Fruit fly (Drosophila melanogaster) whole organism, embryonic: ENCODE data around the gene CG11382.

Source experiments
- Adf1 ChIP-seq: fragments of 200-800 bp; sonication (Bioruptor generic); IDR thresholded peaks from 2 replicates; pipeline ENCODE4 v1.3.6; 2022; ENCODE audit warnings: missing biosample characterization, missing genetic modification characterization
- CG10267 ChIP-seq: fragments of 200-800 bp; sonication (Bioruptor generic); optimal IDR thresholded peaks from 2 replicates; lab custom pipeline; 2018; ENCODE audit warnings: missing biosample characterization, mild to moderate bottlenecking, missing genetic modification characterization, moderate library complexity
- CG10274 ChIP-seq: fragments of 200-800 bp; sonication (Bioruptor generic); optimal IDR thresholded peaks from 3 replicates; lab custom pipeline; 2017; ENCODE audit warnings: missing biosample characterization, mild to moderate bottlenecking, missing genetic modification characterization
- CG11247 ChIP-seq: fragments of 200-800 bp; sonication (Bioruptor generic); IDR thresholded peaks from 2 replicates; pipeline ENCODE4 v1.3.6; 2022; ENCODE audit warnings: missing biosample characterization, missing genetic modification characterization
- CG12071 ChIP-seq: fragments of 200-800 bp; sonication (Bioruptor generic); optimal IDR thresholded peaks from 3 replicates; lab custom pipeline; 2018; ENCODE audit warnings: missing biosample characterization, mild to moderate bottlenecking, missing genetic modification characterization
- CG12769 ChIP-seq: fragments of 200-800 bp; sonication (Bioruptor generic); optimal IDR thresholded peaks from 2 replicates; lab custom pipeline; 2019; ENCODE audit warnings: missing biosample characterization, mild to moderate bottlenecking, missing genetic modification characterization, moderate library complexity
- CG14014 ChIP-seq: fragments of 200-800 bp; sonication (Bioruptor generic); IDR thresholded peaks from 2 replicates; pipeline ENCODE4 v1.3.6; 2022; ENCODE audit warnings: missing biosample characterization, missing genetic modification characterization
- CG14050 ChIP-seq: fragments of 200-800 bp; sonication (Bioruptor generic); IDR thresholded peaks from 3 replicates; pipeline ENCODE4 v1.3.6; 2022; ENCODE audit warnings: missing biosample characterization, missing genetic modification characterization
- CG14667 ChIP-seq: fragments of 200-800 bp; sonication (Bioruptor generic); IDR thresholded peaks from 2 replicates; pipeline ENCODE4 v1.3.6; 2022; ENCODE audit warnings: missing biosample characterization, missing genetic modification characterization
- CG14860 ChIP-seq: fragments of 200-800 bp; sonication (Bioruptor generic); IDR thresholded peaks from 3 replicates; pipeline ENCODE4 v1.3.6; 2022; ENCODE audit warnings: missing biosample characterization, missing genetic modification characterization; ENCODE audit not compliant: partially characterized antibody
- CG1603 ChIP-seq: fragments of 200-800 bp; sonication (Bioruptor generic); optimal IDR thresholded peaks from 2 replicates; lab custom pipeline; 2019; ENCODE audit warnings: missing biosample characterization, mild to moderate bottlenecking, missing genetic modification characterization, moderate library complexity
- CG17359 ChIP-seq: fragments of 200-800 bp; sonication (Bioruptor generic); optimal IDR thresholded peaks from 3 replicates; lab custom pipeline; 2018; ENCODE audit warnings: missing biosample characterization, mild to moderate bottlenecking, missing genetic modification characterization, moderate library complexity
- CG1792 ChIP-seq: fragments of 200-800 bp; sonication (Bioruptor generic); optimal IDR thresholded peaks from 2 replicates; lab custom pipeline; 2016; ENCODE audit warnings: missing biosample characterization, missing genetic modification characterization
- CG18476 ChIP-seq: fragments of 200-800 bp; sonication (Bioruptor generic); optimal IDR thresholded peaks from 2 replicates; lab custom pipeline; 2016; ENCODE audit warnings: missing biosample characterization, mild to moderate bottlenecking, missing genetic modification characterization
- CG4282 ChIP-seq: fragments of 200-800 bp; sonication (Bioruptor generic); optimal IDR thresholded peaks from 2 replicates; lab custom pipeline; 2016; ENCODE audit warnings: missing biosample characterization, missing genetic modification characterization
- CG4617 ChIP-seq: fragments of 200-800 bp; sonication (Bioruptor generic); optimal IDR thresholded peaks from 3 replicates; lab custom pipeline; 2016; ENCODE audit warnings: missing biosample characterization, missing genetic modification characterization, borderline replicate concordance
- CG6791 ChIP-seq: fragments of 200-800 bp; sonication (Bioruptor generic); IDR thresholded peaks from 3 replicates; pipeline ENCODE4 v1.3.6; 2022; ENCODE audit warnings: missing biosample characterization, missing genetic modification characterization; ENCODE audit not compliant: partially characterized antibody
- CG7745 ChIP-seq: fragments of 200-800 bp; sonication (Bioruptor generic); optimal IDR thresholded peaks from 2 replicates; lab custom pipeline; 2018; ENCODE audit warnings: missing biosample characterization, mild to moderate bottlenecking, missing genetic modification characterization, moderate library complexity
- CG8388 ChIP-seq: fragments of 200-800 bp; sonication (Bioruptor generic); optimal IDR thresholded peaks from 2 replicates; lab custom pipeline; 2019; ENCODE audit warnings: missing biosample characterization, mild to moderate bottlenecking, missing genetic modification characterization, moderate library complexity
- CG9609 ChIP-seq: fragments of 200-800 bp; sonication (Bioruptor generic); optimal IDR thresholded peaks from 3 replicates; lab custom pipeline; 2016; ENCODE audit warnings: missing biosample characterization, missing genetic modification characterization
- CG9932 ChIP-seq: fragments of 200-800 bp; sonication (Bioruptor generic); IDR thresholded peaks from 2 replicates; pipeline ENCODE4 v1.3.6; 2022; ENCODE audit warnings: missing biosample characterization, missing genetic modification characterization
- D19A ChIP-seq: fragments of 200-800 bp; optimal IDR thresholded peaks from 3 replicates; lab custom pipeline; 2019; ENCODE audit warnings: missing biosample characterization, mild to moderate bottlenecking, missing genetic modification characterization, moderate library complexity
- Dip3 ChIP-seq: fragments of 200-800 bp; sonication (Bioruptor generic); optimal IDR thresholded peaks from 3 replicates; lab custom pipeline; 2016; ENCODE audit warnings: missing biosample characterization, missing genetic modification characterization
- Gug ChIP-seq: fragments of 200-800 bp; sonication (Bioruptor generic); IDR thresholded peaks from 4 replicates; pipeline ENCODE4 v1.3.6; 2022; ENCODE audit warnings: missing biosample characterization, missing genetic modification characterization
- HLHmδ ChIP-seq: fragments of 200-800 bp; sonication (Bioruptor generic); optimal IDR thresholded peaks from 2 replicates; lab custom pipeline; 2018; ENCODE audit warnings: missing biosample characterization, mild to moderate bottlenecking, missing genetic modification characterization, moderate library complexity
- Hmr ChIP-seq: fragments of 200-800 bp; sonication (Bioruptor generic); optimal IDR thresholded peaks from 3 replicates; lab custom pipeline; 2017; ENCODE audit warnings: mild to moderate bottlenecking, missing biosample characterization, missing genetic modification reagents, missing genetic modification characterization
- Hr51 ChIP-seq, 2 experiments: fragments of 200-800 bp; sonication (Bioruptor generic); optimal IDR thresholded peaks; 2 replicates in 1 of 2; 3 replicates in 1 of 2; lab custom pipeline; 2016 to 2018; ENCODE audit warnings: missing biosample characterization in 2 of 2, missing genetic modification characterization in 2 of 2, mild to moderate bottlenecking in 1 of 2, moderate library complexity in 1 of 2
- Hr78 ChIP-seq, 2 experiments: fragments of 200-800 bp in 1 of 2; fragments of >200 bp in 1 of 2; sonication (Bioruptor generic) in 1 of 2; optimal IDR thresholded peaks; 2 replicates each; lab custom pipeline; 2017 to 2019; ENCODE audit warnings: missing biosample characterization in 2 of 2, missing genetic modification characterization in 2 of 2, mild to moderate bottlenecking in 1 of 2, moderate library complexity in 1 of 2
- Hsf ChIP-seq: fragments of 200-800 bp; sonication (Bioruptor generic); optimal IDR thresholded peaks from 3 replicates; lab custom pipeline; 2016; ENCODE audit warnings: missing biosample characterization, missing genetic modification characterization
- Lim3 ChIP-seq: fragments of 200-800 bp; sonication (Bioruptor generic); IDR thresholded peaks from 2 replicates; pipeline ENCODE4 v1.3.6; 2022; ENCODE audit warnings: missing biosample characterization, missing genetic modification characterization
- MTF-1 ChIP-seq: fragments of 200-800 bp; sonication (Bioruptor generic); optimal IDR thresholded peaks from 2 replicates; lab custom pipeline; 2018; ENCODE audit warnings: missing biosample characterization, mild to moderate bottlenecking, missing genetic modification characterization, borderline replicate concordance
- Sox102F ChIP-seq: fragments of 200-800 bp; sonication (Bioruptor generic); optimal IDR thresholded peaks from 2 replicates; lab custom pipeline; 2018; ENCODE audit warnings: missing biosample characterization, mild to moderate bottlenecking, missing genetic modification characterization, moderate library complexity
- al ChIP-seq: fragments of 200-800 bp; sonication (Bioruptor generic); IDR thresholded peaks from 2 replicates; pipeline ENCODE4 v1.3.6; 2022; ENCODE audit warnings: missing biosample characterization, missing genetic modification characterization
- ci ChIP-seq: fragments of 200-800 bp; sonication (Bioruptor generic); IDR thresholded peaks from 3 replicates; pipeline ENCODE4 v1.3.6; 2022; ENCODE audit warnings: missing biosample characterization, missing genetic modification characterization
- crp ChIP-seq, 2 experiments: fragments of 200-800 bp; sonication (Bioruptor generic); optimal IDR thresholded peaks; 2 replicates in 1 of 2; 3 replicates in 1 of 2; lab custom pipeline; 2017; ENCODE audit warnings: missing biosample characterization in 2 of 2, missing genetic modification characterization in 2 of 2, mild to moderate bottlenecking in 1 of 2, moderate library complexity in 1 of 2
- hbn ChIP-seq: fragments of 200-800 bp; sonication (Bioruptor generic); IDR thresholded peaks from 2 replicates; pipeline ENCODE4 v1.3.6; 2022; ENCODE audit warnings: missing biosample characterization, missing genetic modification characterization; ENCODE audit not compliant: partially characterized antibody
- hth ChIP-seq: fragments of >200 bp; optimal IDR thresholded peaks from 2 replicates; lab custom pipeline; 2017; ENCODE audit warnings: inconsistent platforms
- ind ChIP-seq: fragments of 200-800 bp; sonication (Bioruptor generic); optimal IDR thresholded peaks from 3 replicates; lab custom pipeline; 2016; ENCODE audit warnings: missing biosample characterization, missing genetic modification characterization
- klu ChIP-seq: fragments of 200-800 bp; sonication (Bioruptor generic); IDR thresholded peaks from 2 replicates; pipeline ENCODE4 v1.3.6; 2022; ENCODE audit warnings: missing biosample characterization, missing genetic modification characterization
- nmo ChIP-seq: fragments of 200-800 bp; sonication (Bioruptor generic); optimal IDR thresholded peaks from 2 replicates; lab custom pipeline; 2018; ENCODE audit warnings: missing biosample characterization, mild to moderate bottlenecking, missing genetic modification characterization, moderate library complexity
- nom ChIP-seq: fragments of 200-800 bp; sonication (Bioruptor generic); optimal IDR thresholded peaks from 2 replicates; lab custom pipeline; 2017; ENCODE audit warnings: missing biosample characterization, missing genetic modification characterization, mild to moderate bottlenecking, moderate library complexity, missing genetic modification reagents
- phol ChIP-seq: fragments of 200-800 bp; sonication (Bioruptor generic); optimal IDR thresholded peaks from 3 replicates; lab custom pipeline; 2018; ENCODE audit warnings: missing biosample characterization, mild to moderate bottlenecking, missing genetic modification characterization, moderate library complexity
- pzg ChIP-seq: fragments of 200-800 bp; sonication (Bioruptor generic); optimal IDR thresholded peaks from 3 replicates; lab custom pipeline; 2018; ENCODE audit warnings: missing biosample characterization, mild to moderate bottlenecking, missing genetic modification characterization, moderate library complexity
- repo ChIP-seq: fragments of 200-800 bp; sonication (Bioruptor generic); optimal IDR thresholded peaks from 2 replicates; lab custom pipeline; 2016; ENCODE audit warnings: missing biosample characterization, missing genetic modification characterization
- scrt ChIP-seq: fragments of 200-800 bp; sonication (Bioruptor generic); optimal IDR thresholded peaks from 2 replicates; lab custom pipeline; 2018; ENCODE audit warnings: missing biosample characterization, mild to moderate bottlenecking, missing genetic modification characterization, moderate library complexity
- tio ChIP-seq: fragments of 200-800 bp; sonication (Bioruptor generic); optimal IDR thresholded peaks from 2 replicates; lab custom pipeline; 2017; ENCODE audit warnings: missing biosample characterization, missing genetic modification characterization, inconsistent platforms
- tna ChIP-seq: fragments of 200-800 bp; sonication (Bioruptor generic); IDR thresholded peaks from 2 replicates; pipeline ENCODE4 v1.3.6; 2022; ENCODE audit warnings: missing biosample characterization, missing genetic modification characterization; ENCODE audit not compliant: partially characterized antibody
- usp ChIP-seq: fragments of >200 bp; optimal IDR thresholded peaks from 2 replicates; lab custom pipeline; 2017; ENCODE audit warnings: missing biosample characterization, missing genetic modification characterization
- zen ChIP-seq: fragments of 200-800 bp; sonication (Bioruptor generic); optimal IDR thresholded peaks from 3 replicates; lab custom pipeline; 2018; ENCODE audit warnings: missing biosample characterization, mild to moderate bottlenecking, missing genetic modification characterization, moderate library complexity
- zfh1 ChIP-seq: fragments of 200-800 bp; sonication (Bioruptor generic); IDR thresholded peaks from 3 replicates; pipeline ENCODE4 v1.3.6; 2022; ENCODE audit warnings: missing biosample characterization, missing genetic modification characterization

Gene CG11382

dm6 chrX:1248735-1249134 lies 39.0 kb downstream of the CG11382 start (continued):
- 0 out of 2 replicates have a peak, but pooled peaks have one; percentile 18 for TF ChIP-seq CG14667
- no peak for TF ChIP-seq klu (GFP tag; lab: Robert Waterston, UW)
- TF ChIP-seq CG14860 = no peak
- no peak for TF ChIP-seq CG1792 (GFP tag; lab: Kevin White, UChicago)
- peak; percentile 15 for TF ChIP-seq D19A
- TF ChIP-seq Hr78 (GFP tag; optimal IDR thresholded peaks at IDR 0.05; lab: Kevin White, UChicago) = no peak
- peak; percentile 20 for TF ChIP-seq nmo (GFP tag; lab: Kevin White, UChicago)
- no peak for TF ChIP-seq zen (tag; lab: Kevin White, UChicago)
- TF ChIP-seq MTF-1 = no peak
- no peak for TF ChIP-seq tio
- no peak for TF ChIP-seq HLHmδ (GFP tag; lab: Kevin White, UChicago)
- TF ChIP-seq phol (tag; lab: Kevin White, UChicago) = no peak
- TF ChIP-seq CG17359 (tag; lab: Kevin White, UChicago) = peak; percentile 13
- no peak for TF ChIP-seq CG14014 (GFP tag; lab: Robert Waterston, UW)
- TF ChIP-seq ci (GFP tag; lab: Robert Waterston, UW) = no peak
- no peak for TF ChIP-seq al (GFP tag; lab: Robert Waterston, UW)
- TF ChIP-seq CG11247 (GFP tag; lab: Robert Waterston, UW) = no peak
- no peak for TF ChIP-seq CG9609 (GFP tag; lab: Kevin White, UChicago)
- no peak for TF ChIP-seq repo (GFP tag; lab: Kevin White, UChicago)
- TF ChIP-seq CG1603 (tag; lab: Kevin White, UChicago) = peak; percentile 26
- no peak for TF ChIP-seq zfh1
- no peak for TF ChIP-seq CG12769 (tag; lab: Kevin White, UChicago)
- no peak for TF ChIP-seq usp
- no peak for TF ChIP-seq CG14050
- no peak for TF ChIP-seq Lim3
- TF ChIP-seq Gug (GFP tag; lab: Robert Waterston, UW) = no peak
- TF ChIP-seq CG4617 (GFP tag; lab: Kevin White, UChicago) = no peak
- TF ChIP-seq hth = no peak
- no peak for TF ChIP-seq CG7745
- TF ChIP-seq CG4282 (GFP tag; lab: Kevin White, UChicago) = no peak
- no peak for TF ChIP-seq CG6791 (GFP tag; lab: Robert Waterston, UW)
- no peak for TF ChIP-seq CG12071
- TF ChIP-seq CG10274 (GFP tag; lab: Kevin White, UChicago) = peak; percentile 93
- no peak for TF ChIP-seq Hmr (GFP tag; lab: Kevin White, UChicago)
- TF ChIP-seq hbn (GFP tag; lab: Robert Waterston, UW) = no peak
- TF ChIP-seq scrt (GFP tag; lab: Kevin White, UChicago) = no peak
- TF ChIP-seq crp (GFP tag; optimal IDR thresholded peaks at IDR 0.05; lab: Kevin White, UChicago) = no peak
- no peak for TF ChIP-seq Adf1 (GFP tag; lab: Robert Waterston, UW)
- TF ChIP-seq CG9932 (GFP tag; lab: Robert Waterston, UW) = no peak
- peak; percentile 9 for TF ChIP-seq Sox102F (GFP tag; lab: Kevin White, UChicago)
- peak; percentile 66 for TF ChIP-seq nom
- TF ChIP-seq CG8388 = no peak
- TF ChIP-seq pzg (GFP tag; lab: Kevin White, UChicago) = no peak
- TF ChIP-seq CG10267 (tag; lab: Kevin White, UChicago) = no peak
- TF ChIP-seq tna = no peak
- no peak for TF ChIP-seq Dip3 (GFP tag; lab: Kevin White, UChicago)
- no peak for TF ChIP-seq Hsf (GFP tag; lab: Kevin White, UChicago)
- TF ChIP-seq Hr51 (GFP tag; optimal IDR thresholded peaks at IDR 0.05; lab: Kevin White, UChicago) = peak in 1 of 2 experiments; percentile 17
- no peak for TF ChIP-seq CG18476 (GFP tag; lab: Kevin White, UChicago)
- TF ChIP-seq ind (GFP tag; lab: Kevin White, UChicago) = peak; percentile 2
